Worm (Caenorhabditis elegans) whole organism, mixed stage, embryonic: ENCODE measurements around the gene jmjd-2.

Experiments
- ceh-39 ChIP-seq: fragments of 150-350 bp; optimal IDR thresholded peaks from 2 replicates; lab custom pipeline; 2014; ENCODE audit warnings: missing biosample characterization, missing genetic modification characterization
- ces-1 ChIP-seq: fragments of 150-350 bp; optimal IDR thresholded peaks from 2 replicates; lab custom pipeline; 2014; ENCODE audit warnings: missing biosample characterization, missing genetic modification reagents, missing genetic modification characterization
- hlh-1 ChIP-seq: fragments of 150-350 bp; optimal IDR thresholded peaks from 2 replicates; lab custom pipeline; 2014; ENCODE audit warnings: missing biosample characterization, missing genetic modification reagents, missing genetic modification characterization
- mep-1 ChIP-seq: fragments of 150-350 bp; optimal IDR thresholded peaks from 2 replicates; lab custom pipeline; 2017; ENCODE audit warnings: missing biosample characterization, missing genetic modification reagents, missing genetic modification characterization, inconsistent platforms
- nhr-12 ChIP-seq: fragments of 150-350 bp; optimal IDR thresholded peaks from 2 replicates; lab custom pipeline; 2014; ENCODE audit warnings: missing biosample characterization, missing genetic modification characterization
- nhr-2 ChIP-seq: fragments of 150-350 bp; optimal IDR thresholded peaks from 2 replicates; lab custom pipeline; 2014; ENCODE audit warnings: missing biosample characterization, missing genetic modification characterization
- nhr-28 ChIP-seq: fragments of 150-350 bp; optimal IDR thresholded peaks from 2 replicates; lab custom pipeline; 2014; ENCODE audit warnings: missing biosample characterization, missing genetic modification characterization
- sem-2 ChIP-seq: fragments of 200-800 bp; sonication (Bioruptor generic); optimal IDR thresholded peaks from 2 replicates; lab custom pipeline; 2018; ENCODE audit warnings: mild to moderate bottlenecking, missing genetic modification characterization, missing compliant biosample characterization
- unc-39 ChIP-seq: fragments of 150-350 bp; optimal IDR thresholded peaks from 2 replicates; lab custom pipeline; 2014; ENCODE audit warnings: missing biosample characterization, missing genetic modification characterization
- ztf-11 ChIP-seq: fragments of 150-350 bp; optimal IDR thresholded peaks from 2 replicates; lab custom pipeline; 2014; ENCODE audit warnings: missing biosample characterization, missing genetic modification characterization

DNA sequence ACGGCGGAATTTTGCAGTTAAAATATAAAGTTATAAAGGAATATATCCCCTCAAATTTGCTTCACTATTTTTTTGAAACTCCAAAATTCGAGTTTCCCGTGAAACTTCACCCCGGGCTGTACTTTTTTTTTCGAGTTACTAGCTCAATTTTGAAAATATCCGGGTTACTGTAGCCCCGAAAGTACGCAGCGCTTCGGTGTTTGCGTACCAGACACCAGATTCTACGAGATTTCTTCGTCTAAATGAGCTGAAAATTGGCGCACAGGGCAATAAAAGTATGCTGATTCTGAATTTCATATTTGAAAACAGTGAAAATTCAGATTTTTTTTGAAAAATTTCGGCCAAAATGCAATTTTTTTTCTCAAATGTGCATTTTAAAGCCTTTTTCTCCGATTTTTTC is 12.5 kb downstream of the jmjd-2 start:
- TF ChIP-seq mep-1 (tag; lab: Kevin White, UChicago) (no peak), ceh-39 (tag; lab: Kevin White, UChicago) (no peak), nhr-2 (tag; lab: Kevin White, UChicago) (no peak), nhr-12 (tag; lab: Kevin White, UChicago) (no peak), ces-1 (GFP tag; lab: Kevin White, UChicago) (no peak), sem-2 (no peak), ztf-11 (tag; lab: Kevin White, UChicago) (no peak), unc-39 (tag; lab: Kevin White, UChicago) (no peak), nhr-28 (tag; lab: Kevin White, UChicago) (no peak), hlh-1 (no peak)
